Worm (Caenorhabditis elegans): ENCODE results near the gene C27D9.2.

- no peak for TF ChIP-seq pha-4 (tag; optimal IDR thresholded peaks at IDR 0.05)
- TF ChIP-seq unc-62 (GFP tag; optimal IDR thresholded peaks at IDR 0.05), result no peak
- no peak for TF ChIP-seq blmp-1 (tag; optimal IDR thresholded peaks at IDR 0.05)
- no peak for TF ChIP-seq ztf-11 (tag; optimal IDR thresholded peaks at IDR 0.05)
- TF ChIP-seq lsy-2 (tag; optimal IDR thresholded peaks at IDR 0.05), result no peak
- no peak for TF ChIP-seq sptf-1 (tag; optimal IDR thresholded peaks at IDR 0.05)
- no peak for TF ChIP-seq ces-1 (GFP tag; optimal IDR thresholded peaks at IDR 0.05)
- TF ChIP-seq unc-39 (tag; optimal IDR thresholded peaks at IDR 0.05), result no peak
- TF ChIP-seq nhr-28 (tag; optimal IDR thresholded peaks at IDR 0.05), result no peak
- no peak for TF ChIP-seq snpc-4 (tag; optimal IDR thresholded peaks at IDR 0.05)
- no peak for TF ChIP-seq nhr-76 (tag; optimal IDR thresholded peaks at IDR 0.05)
- TF ChIP-seq ceh-43 (GFP tag; optimal IDR thresholded peaks at IDR 0.05), result no peak
- no peak for TF ChIP-seq tbx-8 (GFP tag; optimal IDR thresholded peaks at IDR 0.05)
- TF ChIP-seq elt-1 (tag; optimal IDR thresholded peaks at IDR 0.05; ENCODE audit: borderline replicate concordance, insufficient read depth), result no peak
Measured at ce11 chrII:4726750-4727384, 29.8 kb downstream of the C27D9.2 start.
